Worm (Caenorhabditis elegans) whole organism, L1 larva: ENCODE measurements around the gene sre-15.

Experiments
- Y116A8C.19 ChIP-seq: sonication (generic microtip); optimal IDR thresholded peaks from 2 replicates; lab custom pipeline; 2016; ENCODE audit warnings: missing compliant biosample characterization, missing genetic modification characterization, borderline replicate concordance
- aha-1 ChIP-seq: fragments of 150-350 bp; optimal IDR thresholded peaks from 2 replicates; lab custom pipeline; 2014; ENCODE audit warnings: missing biosample characterization, missing genetic modification characterization
- alr-1 ChIP-seq: fragments of 200-800 bp; sonication (Bioruptor generic); optimal IDR thresholded peaks from 2 replicates; lab custom pipeline; 2018; ENCODE audit warnings: borderline replicate concordance, mild to moderate bottlenecking, missing genetic modification characterization, missing compliant biosample characterization
- aly-2 ChIP-seq: fragments of 150-350 bp; optimal IDR thresholded peaks from 2 replicates; lab custom pipeline; 2014; ENCODE audit warnings: missing biosample characterization, missing genetic modification characterization
- blmp-1 ChIP-seq: fragments of 150-350 bp; optimal IDR thresholded peaks from 2 replicates; lab custom pipeline; 2014; ENCODE audit warnings: missing biosample characterization, missing genetic modification characterization
- ceh-63 ChIP-seq: fragments of 200-800 bp; sonication (Bioruptor generic); optimal IDR thresholded peaks from 2 replicates; lab custom pipeline; 2018; ENCODE audit warnings: mild to moderate bottlenecking, missing genetic modification characterization, missing compliant biosample characterization
- ceh-90 ChIP-seq: sonication (generic microtip); optimal IDR thresholded peaks from 2 replicates; lab custom pipeline; 2016; ENCODE audit warnings: missing genetic modification characterization, missing compliant biosample characterization
- dpl-1 ChIP-seq, 3 experiments: fragments of 150-350 bp in 2 of 3; sonication (generic microtip) in 1 of 3; optimal IDR thresholded peaks; 2 replicates each; lab custom pipeline; 2014 to 2017; ENCODE audit warnings: missing biosample characterization in 3 of 3, missing genetic modification characterization in 3 of 3, missing genetic modification reagents in 3 of 3
- dsc-1 ChIP-seq: sonication (generic microtip); optimal IDR thresholded peaks from 2 replicates; lab custom pipeline; 2016; ENCODE audit warnings: mild to moderate bottlenecking, missing genetic modification characterization, missing compliant biosample characterization
- efl-1 ChIP-seq, 4 experiments: fragments of 150-350 bp; optimal IDR thresholded peaks in 3 of 4; peaks in 1 of 4; 1 replicate in 1 of 4; 2 replicates in 3 of 4; lab custom pipeline; 2014; ENCODE audit warnings: missing biosample characterization in 2 of 4, missing genetic modification characterization in 2 of 4, missing genetic modification reagents in 2 of 4
- efl-3 ChIP-seq: fragments of 200-800 bp; sonication (Bioruptor generic); optimal IDR thresholded peaks from 2 replicates; lab custom pipeline; 2018; ENCODE audit warnings: mild to moderate bottlenecking, missing genetic modification characterization, missing compliant biosample characterization
- egl-13 ChIP-seq: sonication (generic microtip); optimal IDR thresholded peaks from 2 replicates; lab custom pipeline; 2016; ENCODE audit warnings: missing genotype, missing genetic modification reagents, missing genetic modification characterization, missing compliant biosample characterization
- elt-3 ChIP-seq, 6 experiments: fragments of 150-350 bp in 1 of 6; sonication (generic microtip); optimal IDR thresholded peaks; 2 replicates each; lab custom pipeline; 2017 to 2018; ENCODE audit warnings: missing biosample characterization in 6 of 6, missing genetic modification characterization in 6 of 6, inconsistent platforms in 1 of 6
- fkh-10 ChIP-seq: sonication (generic microtip); optimal IDR thresholded peaks from 2 replicates; lab custom pipeline; 2017; ENCODE audit warnings: missing biosample characterization, missing genetic modification reagents, missing genetic modification characterization
- hlh-17 ChIP-seq: fragments of 200-800 bp; sonication (Bioruptor generic); optimal IDR thresholded peaks from 2 replicates; lab custom pipeline; 2018; ENCODE audit warnings: missing genetic modification characterization, mild to moderate bottlenecking, missing compliant biosample characterization, moderate library complexity, borderline replicate concordance
- hlh-4 ChIP-seq: sonication (generic microtip); optimal IDR thresholded peaks from 2 replicates; lab custom pipeline; 2016; ENCODE audit warnings: mild to moderate bottlenecking, missing genetic modification characterization, missing compliant biosample characterization
- isw-1 ChIP-seq: fragments of 200-800 bp; sonication (Bioruptor generic); IDR thresholded peaks from 2 replicates; pipeline ENCODE4 v1.3.6; 2022; ENCODE audit warnings: missing genetic modification characterization, missing compliant biosample characterization
- jun-1 ChIP-seq: fragments of 150-350 bp; optimal IDR thresholded peaks from 2 replicates; lab custom pipeline; 2014; ENCODE audit warnings: missing biosample characterization, missing genetic modification reagents, missing genetic modification characterization
- lin-14 ChIP-seq: fragments of 200-800 bp; sonication (Bioruptor generic); optimal IDR thresholded peaks from 2 replicates; lab custom pipeline; 2018; ENCODE audit warnings: mild to moderate bottlenecking, missing genetic modification characterization, moderate library complexity, missing compliant biosample characterization
- lsy-2 ChIP-seq, 2 experiments: fragments of 150-350 bp; optimal IDR thresholded peaks; 2 replicates each; lab custom pipeline; 2014; ENCODE audit warnings: missing biosample characterization in 2 of 2, missing genetic modification characterization in 2 of 2
- mdl-1 ChIP-seq, 2 experiments: fragments of 150-350 bp; optimal IDR thresholded peaks; 2 replicates each; lab custom pipeline; 2014 to 2017; ENCODE audit warnings: missing biosample characterization in 2 of 2, missing genetic modification characterization in 2 of 2, inconsistent platforms in 1 of 2
- mep-1 ChIP-seq: fragments of 150-350 bp; optimal IDR thresholded peaks from 2 replicates; lab custom pipeline; 2014; ENCODE audit warnings: missing biosample characterization, missing genetic modification characterization
- nhr-19 ChIP-seq: fragments of 200-800 bp; sonication (Bioruptor generic); conservative IDR thresholded peaks from 2 replicates; pipeline ENCODE4 v1.3.6; 2022; ENCODE audit warnings: missing genetic modification characterization, missing compliant biosample characterization
- nhr-20 ChIP-seq: sonication (generic microtip); optimal IDR thresholded peaks from 2 replicates; lab custom pipeline; 2016; ENCODE audit warnings: mild to moderate bottlenecking, missing genetic modification characterization, missing compliant biosample characterization
- nhr-237 ChIP-seq: fragments of 150-350 bp; optimal IDR thresholded peaks from 2 replicates; lab custom pipeline; 2014; ENCODE audit warnings: missing biosample characterization, missing genetic modification characterization
- nhr-47 ChIP-seq: sonication (generic microtip); optimal IDR thresholded peaks from 2 replicates; lab custom pipeline; 2016; ENCODE audit warnings: mild to moderate bottlenecking, missing genetic modification characterization, moderate library complexity, missing compliant biosample characterization
- nhr-85 ChIP-seq: sonication (generic microtip); peaks from one replicate; lab custom pipeline; 2016; ENCODE audit warnings: missing genetic modification characterization, inconsistent platforms, missing compliant biosample characterization
- nhr-90 ChIP-seq: sonication (generic microtip); optimal IDR thresholded peaks from 2 replicates; lab custom pipeline; 2016; ENCODE audit warnings: mild to moderate bottlenecking, missing genetic modification characterization, missing compliant biosample characterization; ENCODE audit not compliant: poor library complexity
- pqm-1 ChIP-seq: sonication (generic microtip); optimal IDR thresholded peaks from 3 replicates; lab custom pipeline; 2017; ENCODE audit warnings: missing biosample characterization, missing genetic modification characterization
- skn-1 ChIP-seq: fragments of 150-350 bp; optimal IDR thresholded peaks from 2 replicates; lab custom pipeline; 2014; ENCODE audit warnings: missing biosample characterization, missing genetic modification characterization
- snu-23 ChIP-seq: sonication (generic microtip); optimal IDR thresholded peaks from 2 replicates; lab custom pipeline; 2016; ENCODE audit warnings: missing genetic modification characterization, missing compliant biosample characterization
- swsn-7 ChIP-seq: sonication (generic microtip); optimal IDR thresholded peaks from 2 replicates; lab custom pipeline; 2016; ENCODE audit warnings: missing genetic modification characterization, missing compliant biosample characterization
- tbx-2 ChIP-seq: sonication (generic microtip); optimal IDR thresholded peaks from 2 replicates; lab custom pipeline; 2016; ENCODE audit warnings: missing genetic modification characterization, missing compliant biosample characterization
- tlp-1 ChIP-seq: fragments of 150-350 bp; optimal IDR thresholded peaks from 2 replicates; lab custom pipeline; 2014; ENCODE audit warnings: missing biosample characterization, missing genetic modification characterization
- unc-30 ChIP-seq: sonication (generic microtip); optimal IDR thresholded peaks from 2 replicates; lab custom pipeline; 2017; ENCODE audit warnings: missing biosample characterization, missing genetic modification characterization
- unc-62 ChIP-seq: fragments of 150-350 bp; optimal IDR thresholded peaks from 2 replicates; lab custom pipeline; 2014; ENCODE audit warnings: missing biosample characterization, missing genetic modification reagents, missing genetic modification characterization
- vab-15 ChIP-seq: sonication (generic microtip); optimal IDR thresholded peaks from 2 replicates; lab custom pipeline; 2017; ENCODE audit warnings: missing genotype, mild to moderate bottlenecking, missing genetic modification characterization, missing compliant biosample characterization
- zag-1 ChIP-seq: fragments of 150-350 bp; optimal IDR thresholded peaks from 2 replicates; lab custom pipeline; 2014; ENCODE audit warnings: missing biosample characterization, missing genetic modification characterization

Gene sre-15

ce11 chrIV:12218253-12218652 lies 26.4 kb downstream of the sre-15 start:
- TF ChIP-seq blmp-1 (tag; lab: Kevin White, UChicago), result peak; percentile 27
- TF ChIP-seq jun-1 (tag; lab: Kevin White, UChicago), result no peak

DNA sequence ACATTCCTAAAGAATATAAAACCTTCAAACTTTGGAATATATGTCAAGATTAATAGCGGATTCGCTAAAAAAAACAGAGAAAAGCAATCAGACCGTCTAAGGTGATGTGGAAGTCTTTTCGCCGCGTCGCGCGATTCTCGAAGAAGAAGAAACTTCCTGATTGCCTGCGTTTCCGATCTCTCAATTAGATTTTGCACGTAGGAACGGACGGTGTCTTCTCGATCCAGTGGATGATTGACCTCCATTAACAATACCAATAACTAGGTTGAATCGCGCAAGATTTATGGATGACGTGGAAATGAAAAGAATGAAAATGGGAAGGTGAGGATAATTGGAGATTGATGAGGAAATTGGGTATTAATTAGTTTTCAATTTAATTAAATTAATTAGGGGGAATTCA lies 27.5 kb downstream of the sre-15 start:
- no peak for TF ChIP-seq efl-1 (optimal IDR thresholded peaks at IDR 0.05; lab: Kevin White, UChicago)
- TF ChIP-seq efl-1 (GFP tag; optimal IDR thresholded peaks at IDR 0.05 in 1 of 2; lab: Kevin White, UChicago), result peak in 1 of 2 experiments; percentile 17
- no peak for TF ChIP-seq alr-1 (tag; lab: Kevin White, UChicago)
- peak; percentile 3 for TF ChIP-seq mep-1 (tag; lab: Kevin White, UChicago)
- TF ChIP-seq ceh-63 (GFP tag; lab: Kevin White, UChicago), result no peak
- peak; percentile 73 for TF ChIP-seq nhr-85
- TF ChIP-seq elt-3 (tag; optimal IDR thresholded peaks at IDR 0.05; lab: Kevin White, UChicago), result peak in 1 of 6 experiments; percentile 59
- peak; percentile 83 for TF ChIP-seq blmp-1 (tag; lab: Kevin White, UChicago)

ce11 chrIV:12215762-12216295 lies 28.8 kb downstream of the sre-15 start, which contains the start of gene phy-2:
Gene phy-2 (minus strand): TSS chrIV:12215987.
- TF ChIP-seq aha-1 (tag; lab: Kevin White, UChicago), result no peak
- no peak for TF ChIP-seq efl-1 (optimal IDR thresholded peaks at IDR 0.05; lab: Kevin White, UChicago)
- peak in 1 of 2 experiments; percentile 72 for TF ChIP-seq efl-1 (GFP tag; optimal IDR thresholded peaks at IDR 0.05 in 1 of 2; lab: Kevin White, UChicago)
- TF ChIP-seq lin-14 (GFP tag; lab: Kevin White, UChicago), result peak; percentile 46
- no peak for TF ChIP-seq unc-30 (tag; lab: Kevin White, UChicago)
- TF ChIP-seq, all 84 proteins: peak for 2

DNA sequence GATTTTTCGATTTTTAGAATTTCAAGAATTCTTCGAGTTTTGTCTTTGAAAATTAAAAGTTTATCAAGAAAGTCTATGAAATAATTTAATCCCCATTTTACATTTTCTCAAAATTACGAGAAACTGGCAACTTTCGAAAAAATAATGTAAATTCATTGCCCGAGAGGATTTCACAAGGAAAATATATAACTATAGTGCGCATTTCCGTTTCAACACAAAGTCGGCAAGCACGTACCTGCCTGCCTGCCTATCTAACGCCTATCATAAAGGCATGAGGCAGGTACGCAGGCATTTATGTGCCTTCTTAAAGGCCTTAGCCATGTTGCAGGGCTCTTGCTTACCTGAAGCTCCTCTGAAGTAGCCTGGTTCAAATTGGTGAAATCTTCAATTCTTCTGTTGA lies 31.8 kb downstream of the sre-15 start:
- no peak for TF ChIP-seq tlp-1
- no peak for TF ChIP-seq skn-1
- TF ChIP-seq efl-1 (optimal IDR thresholded peaks at IDR 0.05; lab: Kevin White, UChicago), result no peak
- peak in 1 of 2 experiments; percentile 62 for TF ChIP-seq efl-1 (GFP tag; optimal IDR thresholded peaks at IDR 0.05 in 1 of 2; lab: Kevin White, UChicago)
- TF ChIP-seq lsy-2 (tag; optimal IDR thresholded peaks at IDR 0.05; lab: Kevin White, UChicago), result no peak
- TF ChIP-seq nhr-237 (tag; lab: Kevin White, UChicago), result no peak
- no peak for TF ChIP-seq fkh-10 (GFP tag; lab: Kevin White, UChicago)

- TF ChIP-seq hlh-17 (no peak), nhr-90 (tag; lab: Kevin White, UChicago) (no peak), tbx-2 (tag; lab: Kevin White, UChicago) (no peak), zag-1 (no peak), unc-62 (GFP tag; lab: Kevin White, UChicago) (no peak), dsc-1 (tag; lab: Kevin White, UChicago) (no peak), pqm-1 (tag; lab: Kevin White, UChicago) (no peak), nhr-19 (GFP tag; lab: Robert Waterston, UW) (no peak)
Measured at ce11 chrIV:12211292-12211691, 33.3 kb downstream of the sre-15 start.

DNA sequence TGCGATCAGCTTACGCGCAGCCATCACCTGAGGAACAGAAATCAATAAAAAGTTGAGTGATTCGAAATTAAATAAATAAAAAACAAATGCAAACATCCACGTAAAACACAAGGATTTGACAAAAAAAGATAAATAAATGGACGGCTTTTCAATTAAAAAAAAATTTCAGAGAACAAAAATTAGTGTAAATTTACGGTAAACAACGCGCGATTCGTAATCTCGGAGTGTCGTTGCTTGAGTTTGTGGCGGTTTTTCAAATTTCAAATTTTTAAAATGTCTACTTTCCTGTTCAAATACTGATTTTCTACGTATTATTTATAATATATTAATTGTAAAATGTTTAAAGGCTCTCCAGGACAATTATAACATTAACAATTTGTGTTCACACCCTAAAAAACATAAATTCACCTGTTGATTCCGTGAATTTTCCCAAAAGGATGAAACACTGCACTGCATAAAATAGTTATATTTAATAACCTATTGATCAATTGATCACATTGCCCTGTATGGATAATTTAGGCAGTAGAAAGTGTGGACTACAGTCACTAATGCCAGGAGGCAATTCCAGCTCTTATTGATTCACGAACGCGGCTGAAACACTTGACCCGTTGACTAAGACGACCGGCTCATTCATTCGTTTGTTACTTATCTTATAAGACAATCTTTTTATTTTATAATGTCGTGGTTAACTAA lies 35.5 kb downstream of the sre-15 start, which contains the start of the genes marb-1 and F35G2.3:
Gene marb-1, minus strand, starts transcription at position 27 of the 693 bp plus-strand sequence.
Gene F35G2.3, plus strand, starts transcription at position 643 of the 693 bp plus-strand sequence.
- TF ChIP-seq ceh-63 (GFP tag; lab: Kevin White, UChicago), result no peak
- TF ChIP-seq nhr-20, result peak; percentile 69
- TF ChIP-seq Y116A8C.19 (tag; lab: Kevin White, UChicago), result no peak
- TF ChIP-seq vab-15, result no peak
- TF ChIP-seq aly-2, result peak; percentile 61
- peak; percentile 76 for TF ChIP-seq nhr-47 (tag; lab: Kevin White, UChicago)
- no peak for TF ChIP-seq efl-3
- peak; percentile 83 to 84 for TF ChIP-seq lsy-2 (tag; optimal IDR thresholded peaks at IDR 0.05; lab: Kevin White, UChicago)
- TF ChIP-seq snu-23 (GFP tag; lab: Kevin White, UChicago), result peak; percentile 77
- no peak for TF ChIP-seq nhr-237 (tag; lab: Kevin White, UChicago)
- TF ChIP-seq tbx-2 (tag; lab: Kevin White, UChicago), result peak; percentile 74
- peak; percentile 60 for TF ChIP-seq isw-1 (GFP tag; lab: Robert Waterston, UW)
- peak; percentile 35 for TF ChIP-seq egl-13 (tag; lab: Kevin White, UChicago)
- peak; percentile 89 to 93 (median 92) for TF ChIP-seq dpl-1 (GFP tag; optimal IDR thresholded peaks at IDR 0.05; lab: Kevin White, UChicago)
- TF ChIP-seq mep-1 (tag; lab: Kevin White, UChicago), result peak; percentile 14
- TF ChIP-seq nhr-19 (GFP tag; lab: Robert Waterston, UW), result peak; percentile 61
- no peak for TF ChIP-seq ceh-90 (tag; lab: Kevin White, UChicago)
- peak; percentile 63 for TF ChIP-seq dsc-1 (tag; lab: Kevin White, UChicago)
- no peak for TF ChIP-seq hlh-4 (tag; lab: Kevin White, UChicago)
- TF ChIP-seq elt-3 (tag; optimal IDR thresholded peaks at IDR 0.05; lab: Kevin White, UChicago), result peak in 1 of 6 experiments; percentile 21
- TF ChIP-seq swsn-7 (tag; lab: Kevin White, UChicago), result peak; percentile 65
- peak; percentile 64 for TF ChIP-seq lin-14 (GFP tag; lab: Kevin White, UChicago)
- no peak for TF ChIP-seq mdl-1 (tag; optimal IDR thresholded peaks at IDR 0.05; lab: Kevin White, UChicago)
